Worm (Caenorhabditis elegans) whole organism, mixed stage, embryonic: ENCODE data around the gene K11D12.13.

ENCODE experiments used
- ceh-39 ChIP-seq: fragments of 150-350 bp; optimal IDR thresholded peaks from 2 replicates; lab custom pipeline; 2014; ENCODE audit warnings: missing biosample characterization, missing genetic modification characterization
- ceh-43 ChIP-seq: fragments of 200-800 bp; sonication (Bioruptor generic); optimal IDR thresholded peaks from 2 replicates; lab custom pipeline; 2018; ENCODE audit warnings: mild to moderate bottlenecking, missing genetic modification characterization, moderate library complexity, missing compliant biosample characterization
- ces-1 ChIP-seq: fragments of 150-350 bp; optimal IDR thresholded peaks from 2 replicates; lab custom pipeline; 2014; ENCODE audit warnings: missing biosample characterization, missing genetic modification reagents, missing genetic modification characterization
- elt-3 ChIP-seq: fragments of 150-350 bp; optimal IDR thresholded peaks from 2 replicates; lab custom pipeline; 2014; ENCODE audit warnings: missing biosample characterization, missing genetic modification characterization
- flh-1 ChIP-seq: fragments of 200-800 bp; sonication (Bioruptor generic); optimal IDR thresholded peaks from 2 replicates; lab custom pipeline; 2018; ENCODE audit warnings: mild to moderate bottlenecking, missing genetic modification characterization, moderate library complexity, missing compliant biosample characterization
- hlh-1 ChIP-seq: fragments of 150-350 bp; optimal IDR thresholded peaks from 2 replicates; lab custom pipeline; 2014; ENCODE audit warnings: missing biosample characterization, missing genetic modification reagents, missing genetic modification characterization
- lin-13 ChIP-seq: fragments of 150-350 bp; optimal IDR thresholded peaks from 2 replicates; lab custom pipeline; 2014; ENCODE audit warnings: missing biosample characterization, missing genetic modification characterization
- lsy-2 ChIP-seq: fragments of 150-350 bp; optimal IDR thresholded peaks from 2 replicates; lab custom pipeline; 2014; ENCODE audit warnings: missing biosample characterization, missing genetic modification characterization
- mep-1 ChIP-seq: fragments of 150-350 bp; optimal IDR thresholded peaks from 2 replicates; lab custom pipeline; 2017; ENCODE audit warnings: missing biosample characterization, missing genetic modification reagents, missing genetic modification characterization, inconsistent platforms
- mls-2 ChIP-seq: sonication (generic microtip); optimal IDR thresholded peaks from 2 replicates; lab custom pipeline; 2016; ENCODE audit warnings: mild to moderate bottlenecking, missing genetic modification characterization, moderate library complexity, missing compliant biosample characterization
- pha-4 ChIP-seq: fragments of 150-350 bp; optimal IDR thresholded peaks from 2 replicates; lab custom pipeline; 2018; ENCODE audit warnings: missing biosample characterization, missing genetic modification reagents, missing genetic modification characterization
- snpc-4 ChIP-seq: fragments of 150-350 bp; optimal IDR thresholded peaks from 2 replicates; lab custom pipeline; 2014; ENCODE audit warnings: missing biosample characterization, missing genetic modification characterization
- tbx-8 ChIP-seq: fragments of 200-800 bp; sonication (Bioruptor generic); optimal IDR thresholded peaks from 2 replicates; lab custom pipeline; 2018; ENCODE audit warnings: mild to moderate bottlenecking, missing genetic modification characterization, moderate library complexity, missing compliant biosample characterization
- unc-62 ChIP-seq: fragments of 150-350 bp; optimal IDR thresholded peaks from 2 replicates; lab custom pipeline; 2014; ENCODE audit warnings: missing biosample characterization, missing genetic modification reagents, missing genetic modification characterization
- zip-8 ChIP-seq: fragments of 150-350 bp; optimal IDR thresholded peaks from 2 replicates; lab custom pipeline; 2014; ENCODE audit warnings: missing biosample characterization, missing genetic modification characterization
- ztf-11 ChIP-seq: fragments of 150-350 bp; optimal IDR thresholded peaks from 2 replicates; lab custom pipeline; 2014; ENCODE audit warnings: missing biosample characterization, missing genetic modification characterization

Gene K11D12.13

DNA sequence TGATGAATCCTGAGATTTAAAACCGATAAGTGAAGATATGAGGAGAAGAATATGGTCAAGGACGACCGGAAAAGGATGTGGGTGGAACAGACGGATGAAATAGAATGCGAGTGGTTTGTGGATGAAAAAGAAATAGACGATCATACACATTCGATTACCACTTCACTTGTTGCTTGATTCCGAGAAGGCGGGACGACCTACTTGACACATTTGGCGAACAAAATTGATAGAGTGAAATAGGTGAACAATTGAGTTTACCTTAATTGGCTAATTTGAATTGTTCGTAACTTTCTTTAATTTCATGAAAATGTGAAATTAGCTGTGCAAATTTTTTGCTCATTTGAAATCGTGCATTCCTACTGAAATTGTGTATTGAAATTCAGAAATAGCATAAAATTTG, 38.9 kb downstream of the K11D12.13 start, which contains the start of gene Y58A7A.2:
Gene Y58A7A.2 (minus strand): TSS at position 101 of the 400 bp plus-strand sequence.
- TF ChIP-seq ztf-11 (tag; lab: Kevin White, UChicago) (no peak), lsy-2 (tag; lab: Kevin White, UChicago) (no peak), tbx-8 (GFP tag; lab: Kevin White, UChicago) (no peak), hlh-1 (tag; lab: Kevin White, UChicago) (no peak), ceh-39 (tag; lab: Kevin White, UChicago) (no peak), mep-1 (tag; lab: Kevin White, UChicago) (no peak), ceh-43 (no peak), lin-13 (no peak), ces-1 (GFP tag; lab: Kevin White, UChicago) (no peak), snpc-4 (tag; lab: Kevin White, UChicago) (no peak), flh-1 (GFP tag; lab: Kevin White, UChicago) (no peak)

DNA sequence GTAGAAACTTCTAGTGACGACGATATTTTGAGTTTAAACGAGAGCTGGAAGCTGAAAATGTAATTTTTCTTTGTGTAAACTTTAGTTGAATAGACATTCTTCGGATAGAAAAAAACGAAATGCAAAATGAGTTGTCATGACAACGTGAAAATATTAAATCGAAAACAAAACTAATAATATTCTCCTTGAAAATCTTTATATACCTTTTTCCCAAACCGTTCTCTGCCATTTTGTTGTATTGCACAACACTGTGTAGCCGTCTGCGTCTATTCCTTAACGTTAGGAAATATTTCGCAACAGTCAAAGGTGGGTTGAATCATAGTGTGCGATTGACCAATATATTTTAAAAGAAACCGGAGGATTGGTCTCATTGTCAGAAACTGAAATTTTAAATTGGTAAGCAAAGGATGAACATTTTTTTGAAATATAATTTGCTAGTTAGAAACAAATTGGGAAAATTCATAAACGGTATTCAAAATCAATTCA, 47.7 kb downstream of the K11D12.13 start, which contains the start of gene Y58A7A.3:
Gene Y58A7A.3 (minus strand): TSS at position 51 of the 486 bp plus-strand sequence.
- no peak for TF ChIP-seq hlh-1 (tag; lab: Kevin White, UChicago)
- TF ChIP-seq ztf-11 (tag; lab: Kevin White, UChicago) = no peak
- peak; percentile 86 for TF ChIP-seq elt-3 (tag; lab: Kevin White, UChicago)
- no peak for TF ChIP-seq mls-2 (tag; lab: Kevin White, UChicago)
- no peak for TF ChIP-seq pha-4 (tag; lab: Kevin White, UChicago)
- TF ChIP-seq unc-62 = no peak
- TF ChIP-seq zip-8 (tag; lab: Kevin White, UChicago) = peak; percentile 1
